Worm (Caenorhabditis elegans) whole organism, L1 larva: Measurements from ENCODE around the gene ppm-1.A.

Source experiments
- ceh-82 ChIP-seq, 3 experiments: fragments of 150-350 bp in 1 of 3; sonication (generic microtip) in 2 of 3; optimal IDR thresholded peaks; 2 replicates each; lab custom pipeline; 2014 to 2017; ENCODE audit warnings: missing biosample characterization in 3 of 3, missing genetic modification characterization in 3 of 3
- egl-27 ChIP-seq, 2 experiments: fragments of 150-350 bp in 1 of 2; sonication (generic microtip); optimal IDR thresholded peaks; 3 replicates each; lab custom pipeline; 2017 to 2018; ENCODE audit warnings: missing biosample characterization in 2 of 2, missing genetic modification characterization in 2 of 2, missing genetic modification reagents in 2 of 2
- elt-2 ChIP-seq: sonication (generic microtip); optimal IDR thresholded peaks from 2 replicates; lab custom pipeline; 2016; ENCODE audit warnings: missing genetic modification characterization, mild to moderate bottlenecking, inconsistent platforms, missing compliant biosample characterization, missing genetic modification reagents
- hpl-2 ChIP-seq: fragments of 150-350 bp; optimal IDR thresholded peaks from 2 replicates; lab custom pipeline; 2014; ENCODE audit warnings: missing biosample characterization, missing genetic modification reagents, missing genetic modification characterization
- lir-3 ChIP-seq: sonication (generic microtip); optimal IDR thresholded peaks from 2 replicates; lab custom pipeline; 2016; ENCODE audit warnings: mild to moderate bottlenecking, missing genetic modification characterization, moderate library complexity, missing compliant biosample characterization; ENCODE audit not compliant: poor library complexity
- nhr-237 ChIP-seq: fragments of 150-350 bp; optimal IDR thresholded peaks from 2 replicates; lab custom pipeline; 2014; ENCODE audit warnings: missing biosample characterization, missing genetic modification characterization
- nhr-28 ChIP-seq: fragments of 150-350 bp; optimal IDR thresholded peaks from 2 replicates; lab custom pipeline; 2014; ENCODE audit warnings: missing biosample characterization, missing genetic modification characterization
- nhr-90 ChIP-seq: sonication (generic microtip); optimal IDR thresholded peaks from 2 replicates; lab custom pipeline; 2016; ENCODE audit warnings: mild to moderate bottlenecking, missing genetic modification characterization, missing compliant biosample characterization; ENCODE audit not compliant: poor library complexity
- snpc-4 ChIP-seq: fragments of 150-350 bp; optimal IDR thresholded peaks from 2 replicates; lab custom pipeline; 2014; ENCODE audit warnings: missing biosample characterization, missing genetic modification characterization
- tbx-2 ChIP-seq: sonication (generic microtip); optimal IDR thresholded peaks from 2 replicates; lab custom pipeline; 2016; ENCODE audit warnings: missing genetic modification characterization, missing compliant biosample characterization
- zag-1 ChIP-seq: fragments of 150-350 bp; optimal IDR thresholded peaks from 2 replicates; lab custom pipeline; 2014; ENCODE audit warnings: missing biosample characterization, missing genetic modification characterization

ce11 chrV:10578226-10578625, 42.0 kb upstream of the ppm-1.A start, which contains the start of gene mics-1:
- TF ChIP-seq elt-2 (tag; lab: Kevin White, UChicago), result no peak
- TF ChIP-seq lir-3 (tag; lab: Kevin White, UChicago), result no peak
- TF ChIP-seq hpl-2 (GFP tag; lab: Kevin White, UChicago), result no peak
- TF ChIP-seq nhr-28 (tag; lab: Kevin White, UChicago), result no peak
- no peak for TF ChIP-seq ceh-82 (tag; optimal IDR thresholded peaks at IDR 0.05; lab: Kevin White, UChicago)
- no peak for TF ChIP-seq snpc-4 (tag; lab: Kevin White, UChicago)
- TF ChIP-seq tbx-2, result no peak
- TF ChIP-seq nhr-237, result no peak
- no peak for TF ChIP-seq egl-27 (tag; optimal IDR thresholded peaks at IDR 0.05; lab: Kevin White, UChicago)
- TF ChIP-seq zag-1 (tag; lab: Kevin White, UChicago), result no peak
- TF ChIP-seq nhr-90 (tag; lab: Kevin White, UChicago), result no peak
